Fruit fly (Drosophila melanogaster) whole organism, adult: Measurements from ENCODE around the gene Tango2.

Source experiments
- CG11617 ChIP-seq: fragments of 200-800 bp; sonication (Bioruptor generic); optimal IDR thresholded peaks from 2 replicates; lab custom pipeline; 2017; ENCODE audit warnings: mild to moderate bottlenecking, missing biosample characterization, missing genetic modification reagents, missing genetic modification characterization
- CG12768 ChIP-seq: fragments of 200-800 bp; sonication (Bioruptor generic); optimal IDR thresholded peaks from 2 replicates; lab custom pipeline; 2017; ENCODE audit warnings: missing biosample characterization, missing genetic modification characterization, mild to moderate bottlenecking, moderate library complexity, missing genetic modification reagents
- CG14711 ChIP-seq: fragments of 200-800 bp; sonication (Bioruptor generic); optimal IDR thresholded peaks from 2 replicates; lab custom pipeline; 2018; ENCODE audit warnings: missing biosample characterization, mild to moderate bottlenecking, missing genetic modification characterization, moderate library complexity
- CG1620 ChIP-seq: fragments of 200-800 bp; sonication (Bioruptor generic); optimal IDR thresholded peaks from 2 replicates; lab custom pipeline; 2016; ENCODE audit warnings: missing biosample characterization, missing genetic modification characterization
- CG33017 ChIP-seq: fragments of 200-800 bp; sonication (Bioruptor generic); optimal IDR thresholded peaks from 2 replicates; lab custom pipeline; 2018; ENCODE audit warnings: missing biosample characterization, mild to moderate bottlenecking, missing genetic modification characterization, moderate library complexity
- CG5204 ChIP-seq: fragments of 200-800 bp; sonication (Bioruptor generic); optimal IDR thresholded peaks from 2 replicates; lab custom pipeline; 2016; ENCODE audit warnings: missing biosample characterization, missing genetic modification characterization
- CG7045 ChIP-seq: fragments of 200-800 bp; sonication (Bioruptor generic); optimal IDR thresholded peaks from 2 replicates; lab custom pipeline; 2017; ENCODE audit warnings: missing biosample characterization, mild to moderate bottlenecking, missing genetic modification characterization
- CG7101 ChIP-seq: fragments of 200-800 bp; sonication (Bioruptor generic); optimal IDR thresholded peaks from 2 replicates; lab custom pipeline; 2018; ENCODE audit warnings: missing biosample characterization, mild to moderate bottlenecking, missing genetic modification characterization, moderate library complexity
- Clk ChIP-seq: fragments of 200-800 bp; sonication (Bioruptor generic); optimal IDR thresholded peaks from 2 replicates; lab custom pipeline; 2017; ENCODE audit warnings: missing biosample characterization, missing genetic modification characterization
- Crg-1 ChIP-seq: fragments of 200-800 bp; sonication (Bioruptor generic); optimal IDR thresholded peaks from 2 replicates; lab custom pipeline; 2016; ENCODE audit warnings: missing biosample characterization, missing genetic modification characterization
- Hr96 ChIP-seq: fragments of 200-800 bp; sonication (Bioruptor generic); optimal IDR thresholded peaks from 2 replicates; lab custom pipeline; 2016; ENCODE audit warnings: missing biosample characterization, missing genetic modification characterization
- Mnt ChIP-seq: fragments of 200-800 bp; sonication (Bioruptor generic); optimal IDR thresholded peaks from 2 replicates; lab custom pipeline; 2016; ENCODE audit warnings: missing biosample characterization, mild to moderate bottlenecking, missing genetic modification characterization
- bab1 ChIP-seq: fragments of 200-800 bp; sonication (Bioruptor generic); optimal IDR thresholded peaks from 3 replicates; lab custom pipeline; 2019; ENCODE audit warnings: missing biosample characterization, mild to moderate bottlenecking, missing genetic modification characterization, moderate library complexity
- cic ChIP-seq: fragments of 200-800 bp; sonication (Bioruptor generic); optimal IDR thresholded peaks from 2 replicates; lab custom pipeline; 2017; ENCODE audit warnings: missing biosample characterization, mild to moderate bottlenecking, missing genetic modification characterization, moderate library complexity
- cnc ChIP-seq, 2 experiments: fragments of >200 bp; optimal IDR thresholded peaks; 2 replicates each; lab custom pipeline; 2017
- kay ChIP-seq: fragments of 200-800 bp; sonication (Bioruptor generic); peaks from one replicate; lab custom pipeline; 2016; ENCODE audit warnings: missing biosample characterization, missing genetic modification characterization, borderline replicate concordance
- ovo ChIP-seq: fragments of 200-800 bp; sonication (Bioruptor generic); optimal IDR thresholded peaks from 2 replicates; lab custom pipeline; 2016; ENCODE audit warnings: missing biosample characterization, missing genetic modification characterization
- pad ChIP-seq: fragments of 200-800 bp; sonication (Bioruptor generic); optimal IDR thresholded peaks from 3 replicates; lab custom pipeline; 2017; ENCODE audit warnings: missing biosample characterization, missing genetic modification characterization, mild to moderate bottlenecking, moderate library complexity, missing genetic modification reagents
- tj ChIP-seq: fragments of 200-800 bp; sonication (Bioruptor generic); optimal IDR thresholded peaks from 3 replicates; lab custom pipeline; 2017; ENCODE audit warnings: missing biosample characterization, mild to moderate bottlenecking, missing genetic modification characterization, moderate library complexity
- toe ChIP-seq: fragments of 200-800 bp; sonication (Bioruptor generic); optimal IDR thresholded peaks from 2 replicates; lab custom pipeline; 2016; ENCODE audit warnings: missing biosample characterization, missing genetic modification characterization

Gene Tango2

dm6 chrX:13626579-13626894 is 9.7 kb downstream of the Tango2 start:
- TF ChIP-seq pad: no peak
- TF ChIP-seq cic (GFP tag; lab: Kevin White, UChicago): no peak
- TF ChIP-seq Mnt (GFP tag; lab: Kevin White, UChicago): peak; percentile 38
- no peak for TF ChIP-seq Hr96 (GFP tag; lab: Kevin White, UChicago)
- TF ChIP-seq tj (GFP tag; lab: Kevin White, UChicago): no peak
- TF ChIP-seq CG5204 (GFP tag; lab: Kevin White, UChicago): no peak
- no peak for TF ChIP-seq toe (GFP tag; lab: Kevin White, UChicago)
- TF ChIP-seq bab1 (GFP tag; lab: Kevin White, UChicago): no peak
- peak; percentile 25 for TF ChIP-seq CG7045 (GFP tag; lab: Kevin White, UChicago)
- no peak for TF ChIP-seq Crg-1 (GFP tag; lab: Kevin White, UChicago)
- TF ChIP-seq ovo (GFP tag; lab: Kevin White, UChicago): no peak
- TF ChIP-seq cnc (optimal IDR thresholded peaks at IDR 0.05; lab: Kevin White, UChicago): no peak
- no peak for TF ChIP-seq CG12768
- TF ChIP-seq CG33017 (tag; lab: Kevin White, UChicago): peak; percentile 15
- TF ChIP-seq CG7101 (tag; lab: Kevin White, UChicago): no peak
- no peak for TF ChIP-seq kay (GFP tag; lab: Kevin White, UChicago)

dm6 chrX:13627855-13628254 is 11.1 kb downstream of the Tango2 start:
- TF ChIP-seq CG5204 (GFP tag; lab: Kevin White, UChicago): no peak
- no peak for TF ChIP-seq CG7101 (tag; lab: Kevin White, UChicago)
- TF ChIP-seq cic (GFP tag; lab: Kevin White, UChicago): no peak
- TF ChIP-seq CG33017 (tag; lab: Kevin White, UChicago): no peak
- TF ChIP-seq Hr96 (GFP tag; lab: Kevin White, UChicago): no peak
- TF ChIP-seq CG11617 (GFP tag; lab: Kevin White, UChicago): no peak
- peak; percentile 20 for TF ChIP-seq kay (GFP tag; lab: Kevin White, UChicago)

- TF ChIP-seq CG7045 (GFP tag; lab: Kevin White, UChicago) (no peak), kay (GFP tag; lab: Kevin White, UChicago) (peak; percentile 41)
Observed at dm6 chrX:13629414-13629813, 12.6 kb downstream of the Tango2 start.

dm6 chrX:13630290-13630900 is 13.6 kb downstream of the Tango2 start:
- TF ChIP-seq toe (GFP tag; lab: Kevin White, UChicago): no peak
- peak; percentile 39 for TF ChIP-seq CG11617 (GFP tag; lab: Kevin White, UChicago)
- no peak for TF ChIP-seq cnc (optimal IDR thresholded peaks at IDR 0.05; lab: Kevin White, UChicago)
- TF ChIP-seq CG1620 (GFP tag; lab: Kevin White, UChicago): peak; percentile 2
- peak; percentile 23 for TF ChIP-seq tj (GFP tag; lab: Kevin White, UChicago)
- peak; percentile 42 for TF ChIP-seq CG5204 (GFP tag; lab: Kevin White, UChicago)
- TF ChIP-seq cic (GFP tag; lab: Kevin White, UChicago): no peak
- TF ChIP-seq CG7101 (tag; lab: Kevin White, UChicago): peak; percentile 62
- TF ChIP-seq Mnt (GFP tag; lab: Kevin White, UChicago): peak; percentile 18
- peak; percentile 57 for TF ChIP-seq CG14711 (tag; lab: Kevin White, UChicago)
- peak; percentile 64 for TF ChIP-seq CG33017 (tag; lab: Kevin White, UChicago)
- TF ChIP-seq ovo (GFP tag; lab: Kevin White, UChicago): no peak
- TF ChIP-seq Crg-1 (GFP tag; lab: Kevin White, UChicago): no peak
- peak; percentile 55 for TF ChIP-seq CG7045 (GFP tag; lab: Kevin White, UChicago)
- TF ChIP-seq Clk (GFP tag; lab: Kevin White, UChicago): no peak
- peak; percentile 37 for TF ChIP-seq CG12768
- no peak for TF ChIP-seq pad
- peak; percentile 56 for TF ChIP-seq bab1 (GFP tag; lab: Kevin White, UChicago)

dm6 chrX:13632606-13633005 is 15.8 kb downstream of the Tango2 start:
- TF ChIP-seq CG12768 (no peak), bab1 (GFP tag; lab: Kevin White, UChicago) (no peak), CG7101 (tag; lab: Kevin White, UChicago) (no peak), toe (GFP tag; lab: Kevin White, UChicago) (no peak), CG14711 (tag; lab: Kevin White, UChicago) (no peak), CG33017 (tag; lab: Kevin White, UChicago) (no peak), pad (no peak), Clk (GFP tag; lab: Kevin White, UChicago) (no peak), CG5204 (GFP tag; lab: Kevin White, UChicago) (no peak), cic (GFP tag; lab: Kevin White, UChicago) (no peak), Crg-1 (GFP tag; lab: Kevin White, UChicago) (no peak), cnc (optimal IDR thresholded peaks at IDR 0.05; lab: Kevin White, UChicago) (no peak), Mnt (GFP tag; lab: Kevin White, UChicago) (no peak), ovo (GFP tag; lab: Kevin White, UChicago) (no peak), CG11617 (GFP tag; lab: Kevin White, UChicago) (no peak), CG1620 (GFP tag; lab: Kevin White, UChicago) (no peak)

- TF ChIP-seq CG11617 (GFP tag; lab: Kevin White, UChicago): no peak
- no peak for TF ChIP-seq Clk (GFP tag; lab: Kevin White, UChicago)
- TF ChIP-seq Mnt (GFP tag; lab: Kevin White, UChicago): no peak
- TF ChIP-seq kay (GFP tag; lab: Kevin White, UChicago): no peak
- no peak for TF ChIP-seq cnc (optimal IDR thresholded peaks at IDR 0.05; lab: Kevin White, UChicago)
- TF ChIP-seq CG7101 (tag; lab: Kevin White, UChicago): no peak
- no peak for TF ChIP-seq Crg-1 (GFP tag; lab: Kevin White, UChicago)
- no peak for TF ChIP-seq CG33017 (tag; lab: Kevin White, UChicago)
- TF ChIP-seq CG12768: no peak
- no peak for TF ChIP-seq bab1 (GFP tag; lab: Kevin White, UChicago)
- TF ChIP-seq pad: no peak
- TF ChIP-seq CG7045 (GFP tag; lab: Kevin White, UChicago): no peak
- TF ChIP-seq CG5204 (GFP tag; lab: Kevin White, UChicago): no peak
Observed at dm6 chrX:13633298-13633891, 16.6 kb downstream of the Tango2 start.
